Worm (Caenorhabditis elegans) whole organism, L2 larva: ENCODE results near the gene C50F4.1.
A peak's percentile ranks its signal among the peaks of the same experiment; 100 is the strongest.

Experiments used
- C34F6.9 ChIP-seq: fragments of 150-350 bp; optimal IDR thresholded peaks from 2 replicates; lab custom pipeline; 2014; ENCODE audit warnings: missing biosample characterization, missing genetic modification characterization
- F13H6.1 ChIP-seq: sonication (generic microtip); optimal IDR thresholded peaks from 2 replicates; lab custom pipeline; 2016; ENCODE audit warnings: missing genetic modification characterization, missing compliant biosample characterization
- R02D3.7 ChIP-seq: fragments of 150-350 bp; optimal IDR thresholded peaks from 2 replicates; lab custom pipeline; 2014; ENCODE audit warnings: missing biosample characterization, missing genetic modification characterization
- Y55F3AM.14 ChIP-seq: fragments of 200-800 bp; sonication (Bioruptor generic); optimal IDR thresholded peaks from 2 replicates; lab custom pipeline; 2018; ENCODE audit warnings: mild to moderate bottlenecking, missing genetic modification characterization, missing compliant biosample characterization
- ZK546.5 ChIP-seq: sonication (generic microtip); optimal IDR thresholded peaks from 2 replicates; lab custom pipeline; 2017; ENCODE audit warnings: missing biosample characterization, missing genetic modification characterization
- alr-1 ChIP-seq: fragments of 150-350 bp; optimal IDR thresholded peaks from 2 replicates; lab custom pipeline; 2014; ENCODE audit warnings: missing biosample characterization, missing genetic modification characterization
- aly-2 ChIP-seq: fragments of 150-350 bp; optimal IDR thresholded peaks from 2 replicates; lab custom pipeline; 2014; ENCODE audit warnings: missing biosample characterization, missing genetic modification characterization
- ama-1 ChIP-seq: fragments of 150-350 bp; optimal IDR thresholded peaks from 2 replicates; lab custom pipeline; 2018; ENCODE audit warnings: inconsistent platforms
- blmp-1 ChIP-seq: sonication (generic microtip); optimal IDR thresholded peaks from 2 replicates; lab custom pipeline; 2017; ENCODE audit warnings: missing genetic modification characterization, mild to moderate bottlenecking, missing compliant biosample characterization, antibody characterized with exemption, moderate library complexity; ENCODE audit not compliant: insufficient read depth
- ceh-16 ChIP-seq: fragments of 150-350 bp; optimal IDR thresholded peaks from 2 replicates; lab custom pipeline; 2014; ENCODE audit warnings: missing biosample characterization, missing genetic modification characterization
- ceh-82 ChIP-seq: fragments of 150-350 bp; optimal IDR thresholded peaks from 2 replicates; lab custom pipeline; 2014; ENCODE audit warnings: missing biosample characterization, missing genetic modification characterization
- crh-2 ChIP-seq: sonication (generic microtip); optimal IDR thresholded peaks from 2 replicates; lab custom pipeline; 2017; ENCODE audit warnings: missing biosample characterization, missing genetic modification characterization
- dmd-4 ChIP-seq: sonication (generic microtip); optimal IDR thresholded peaks from 2 replicates; lab custom pipeline; 2017; ENCODE audit warnings: missing biosample characterization, missing genetic modification characterization
- egl-27 ChIP-seq: sonication (generic microtip); optimal IDR thresholded peaks from 3 replicates; lab custom pipeline; 2017; ENCODE audit warnings: missing biosample characterization, missing genetic modification reagents, missing genetic modification characterization
- elt-1 ChIP-seq: fragments of 150-350 bp; optimal IDR thresholded peaks from 2 replicates; lab custom pipeline; 2014; ENCODE audit warnings: missing biosample characterization, missing genetic modification characterization
- elt-3 ChIP-seq: sonication (generic microtip); optimal IDR thresholded peaks from 2 replicates; lab custom pipeline; 2017; ENCODE audit warnings: missing biosample characterization, missing genetic modification characterization
- fos-1 ChIP-seq: fragments of 150-350 bp; optimal IDR thresholded peaks from 2 replicates; lab custom pipeline; 2014; ENCODE audit warnings: missing biosample characterization, missing genetic modification characterization
- gmeb-1 ChIP-seq: fragments of 150-350 bp; optimal IDR thresholded peaks from 2 replicates; lab custom pipeline; 2014; ENCODE audit warnings: missing biosample characterization, missing genetic modification characterization
- lin-11 ChIP-seq: fragments of 150-350 bp; sonication (generic microtip); optimal IDR thresholded peaks from 2 replicates; lab custom pipeline; 2014; ENCODE audit warnings: missing biosample characterization, missing genetic modification characterization, inconsistent platforms, mixed read lengths
- lin-13 ChIP-seq: fragments of 150-350 bp; optimal IDR thresholded peaks from 2 replicates; lab custom pipeline; 2014; ENCODE audit warnings: missing biosample characterization, missing genetic modification reagents, missing genetic modification characterization
- lin-39 ChIP-seq: fragments of 150-350 bp; optimal IDR thresholded peaks from 2 replicates; lab custom pipeline; 2014; ENCODE audit warnings: missing biosample characterization, missing genetic modification reagents, missing genetic modification characterization
- lsy-2 ChIP-seq, 2 experiments: fragments of 150-350 bp in 1 of 2; sonication (generic microtip) in 1 of 2; optimal IDR thresholded peaks; 2 replicates each; lab custom pipeline; 2014 to 2017; ENCODE audit warnings: missing biosample characterization in 2 of 2, missing genetic modification characterization in 2 of 2
- mab-5 ChIP-seq: fragments of 150-350 bp; optimal IDR thresholded peaks from 2 replicates; lab custom pipeline; 2014; ENCODE audit warnings: missing biosample characterization, missing genetic modification characterization
- mbf-1 ChIP-seq: sonication (generic microtip); optimal IDR thresholded peaks from 2 replicates; lab custom pipeline; 2017; ENCODE audit warnings: missing biosample characterization, missing genetic modification characterization
- mdl-1 ChIP-seq, 2 experiments: fragments of 150-350 bp in 1 of 2; sonication (generic microtip) in 1 of 2; optimal IDR thresholded peaks; 2 replicates each; lab custom pipeline; 2017; ENCODE audit warnings: missing biosample characterization in 2 of 2, missing genetic modification characterization in 2 of 2
- nhr-10 ChIP-seq: sonication (generic microtip); optimal IDR thresholded peaks from 2 replicates; lab custom pipeline; 2017; ENCODE audit warnings: missing biosample characterization, missing genetic modification characterization
- nhr-11 ChIP-seq: fragments of 150-350 bp; optimal IDR thresholded peaks from 2 replicates; lab custom pipeline; 2014; ENCODE audit warnings: missing biosample characterization, missing genetic modification characterization
- nhr-12 ChIP-seq: fragments of 150-350 bp; optimal IDR thresholded peaks from 2 replicates; lab custom pipeline; 2014; ENCODE audit warnings: missing biosample characterization, missing genetic modification characterization
- nhr-129 ChIP-seq: fragments of 150-350 bp; optimal IDR thresholded peaks from 2 replicates; lab custom pipeline; 2014; ENCODE audit warnings: missing biosample characterization, missing genetic modification characterization
- nhr-21 ChIP-seq: fragments of 150-350 bp; optimal IDR thresholded peaks from 2 replicates; lab custom pipeline; 2014; ENCODE audit warnings: missing biosample characterization, missing genetic modification characterization
- nhr-23 ChIP-seq: fragments of 150-350 bp; optimal IDR thresholded peaks from 2 replicates; lab custom pipeline; 2014; ENCODE audit warnings: missing biosample characterization, missing genetic modification reagents, missing genetic modification characterization
- nhr-237 ChIP-seq: fragments of 150-350 bp; optimal IDR thresholded peaks from 2 replicates; lab custom pipeline; 2014; ENCODE audit warnings: missing biosample characterization, missing genetic modification characterization
- nhr-25 ChIP-seq: fragments of 150-350 bp; sonication (generic microtip); optimal IDR thresholded peaks from 3 replicates; lab custom pipeline; 2014; ENCODE audit warnings: missing biosample characterization, missing genetic modification characterization
- nhr-6 ChIP-seq: fragments of 150-350 bp; optimal IDR thresholded peaks from 2 replicates; lab custom pipeline; 2014; ENCODE audit warnings: missing biosample characterization, missing genetic modification characterization
- nhr-77 ChIP-seq: fragments of 150-350 bp; optimal IDR thresholded peaks from 2 replicates; lab custom pipeline; 2014; ENCODE audit warnings: missing biosample characterization, missing genetic modification characterization
- peb-1 ChIP-seq: fragments of 150-350 bp; optimal IDR thresholded peaks from 2 replicates; lab custom pipeline; 2014; ENCODE audit warnings: missing biosample characterization, missing genetic modification characterization
- sem-4 ChIP-seq: fragments of 150-350 bp; optimal IDR thresholded peaks from 2 replicates; lab custom pipeline; 2014; ENCODE audit warnings: missing biosample characterization, missing genetic modification reagents, missing genetic modification characterization
- skn-1 ChIP-seq: sonication (generic microtip); optimal IDR thresholded peaks from 2 replicates; lab custom pipeline; 2017; ENCODE audit warnings: missing biosample characterization, missing genetic modification characterization
- sma-3 ChIP-seq: sonication (generic microtip); optimal IDR thresholded peaks from 2 replicates; lab custom pipeline; 2016; ENCODE audit warnings: missing genetic modification reagents, missing genetic modification characterization, missing compliant biosample characterization
- sma-9 ChIP-seq, 2 experiments: fragments of 150-350 bp in 1 of 2; sonication (generic microtip) in 1 of 2; optimal IDR thresholded peaks; 2 replicates each; lab custom pipeline; 2014 to 2016; ENCODE audit warnings: missing genetic modification characterization in 2 of 2, mild to moderate bottlenecking in 1 of 2, missing biosample characterization in 1 of 2, missing compliant biosample characterization in 1 of 2, missing genetic modification reagents in 1 of 2, moderate library complexity in 1 of 2
- snpc-4 ChIP-seq: fragments of 150-350 bp; optimal IDR thresholded peaks from 2 replicates; lab custom pipeline; 2014; ENCODE audit warnings: missing biosample characterization, missing genetic modification characterization
- unc-39 ChIP-seq: fragments of 150-350 bp; optimal IDR thresholded peaks from 2 replicates; lab custom pipeline; 2014; ENCODE audit warnings: missing biosample characterization, missing genetic modification characterization
- unc-55 ChIP-seq: fragments of 150-350 bp; sonication (generic microtip); optimal IDR thresholded peaks from 3 replicates; lab custom pipeline; 2014; ENCODE audit warnings: missing biosample characterization, missing genetic modification reagents, missing genetic modification characterization
- unc-62 ChIP-seq: fragments of 150-350 bp; optimal IDR thresholded peaks from 2 replicates; lab custom pipeline; 2014; ENCODE audit warnings: missing biosample characterization, missing genetic modification reagents, missing genetic modification characterization
- zag-1 ChIP-seq: fragments of 150-350 bp; optimal IDR thresholded peaks from 2 replicates; lab custom pipeline; 2014; ENCODE audit warnings: missing biosample characterization, missing genetic modification characterization
- ztf-1 ChIP-seq: fragments of 200-800 bp; sonication (Bioruptor generic); conservative IDR thresholded peaks from 2 replicates; pipeline ENCODE4 v1.3.6; 2022; ENCODE audit warnings: missing genetic modification characterization, missing compliant biosample characterization
- ztf-11 ChIP-seq: sonication (generic microtip); optimal IDR thresholded peaks from 2 replicates; lab custom pipeline; 2017; ENCODE audit warnings: missing biosample characterization, missing genetic modification characterization
- ztf-4 ChIP-seq: fragments of 150-350 bp; optimal IDR thresholded peaks from 2 replicates; lab custom pipeline; 2014; ENCODE audit warnings: missing biosample characterization, missing genetic modification characterization

The C50F4.1 gene

DNA sequence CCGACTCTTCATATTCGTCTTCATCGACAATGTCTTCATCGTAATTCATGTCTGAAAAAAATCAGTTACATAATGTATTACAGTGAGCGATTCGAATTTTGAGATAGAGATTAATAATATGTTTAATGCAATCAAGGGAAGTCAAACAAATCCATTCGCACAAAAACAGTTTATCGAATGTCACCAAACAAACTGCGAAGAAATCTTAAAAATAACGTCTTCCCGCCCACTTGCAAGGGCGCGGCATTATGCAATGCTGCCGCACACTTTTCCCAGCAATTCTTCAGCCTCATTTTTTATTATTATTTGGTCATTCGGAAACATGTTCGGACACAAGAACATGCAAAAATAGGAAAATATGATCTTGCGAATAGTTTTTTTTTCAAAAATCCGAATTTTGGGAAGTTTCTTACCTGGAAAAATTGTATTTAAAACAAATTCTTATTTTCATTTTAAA is 17.6 kb downstream of the C50F4.1 start, which contains the start of gene mdf-1 (continued):
- TF ChIP-seq snpc-4 (tag; lab: Kevin White, UChicago) (peak; percentile 37), ztf-11 (tag; lab: Kevin White, UChicago) (no peak), lin-13 (peak; percentile 87), nhr-25 (peak; percentile 53), aly-2 (tag; lab: Kevin White, UChicago) (no peak), R02D3.7 (tag; lab: Kevin White, UChicago) (no peak), fos-1 (tag; lab: Kevin White, UChicago) (peak; percentile 44), sem-4 (tag; lab: Kevin White, UChicago) (peak; percentile 70), nhr-11 (no peak), elt-3 (tag; lab: Kevin White, UChicago) (no peak), C34F6.9 (peak; percentile 82), F13H6.1 (tag; lab: Kevin White, UChicago) (peak; percentile 59), skn-1 (tag; lab: Kevin White, UChicago) (no peak), peb-1 (no peak), nhr-129 (peak; percentile 83)

DNA sequence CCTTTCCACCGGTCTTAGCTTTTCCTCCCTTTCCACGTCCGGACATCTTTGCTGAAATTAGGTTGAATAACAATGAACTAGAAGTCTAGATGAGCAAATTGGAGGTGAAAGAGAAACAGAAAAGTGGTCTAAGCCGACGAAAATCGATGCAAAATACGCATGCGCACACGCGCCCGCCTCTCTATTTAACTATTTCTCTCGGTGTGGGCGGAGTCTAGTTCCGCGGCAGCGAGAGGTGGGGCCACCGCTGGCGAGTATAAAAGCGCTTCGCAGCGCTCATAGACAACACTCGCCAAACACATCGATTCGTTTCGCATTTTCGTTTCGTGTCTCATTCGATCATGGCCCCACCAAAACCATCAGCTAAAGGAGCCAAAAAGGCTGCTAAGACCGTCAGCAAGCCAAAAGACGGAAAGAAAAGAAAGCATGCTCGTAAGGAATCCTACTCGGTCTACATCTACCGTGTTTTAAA is 18.7 kb downstream of the C50F4.1 start, which contains the start of the genes his-35 and his-41:
TSS of gene his-35 (minus strand) at position 51 of the 472 bp plus-strand sequence.
TSS of gene his-41 (plus strand) at position 299 of the 472 bp plus-strand sequence.
- TF ChIP-seq nhr-21, result peak; percentile 11
- no peak for TF ChIP-seq nhr-77 (tag; lab: Kevin White, UChicago)
- TF ChIP-seq lin-39 (tag; lab: Kevin White, UChicago), result no peak
- no peak for TF ChIP-seq elt-3 (tag; lab: Kevin White, UChicago)
- TF ChIP-seq mbf-1 (tag; lab: Kevin White, UChicago), result no peak
- TF ChIP-seq ztf-11 (tag; lab: Kevin White, UChicago), result no peak
- no peak for TF ChIP-seq ceh-16 (tag; lab: Kevin White, UChicago)
- TF ChIP-seq mdl-1 (tag; optimal IDR thresholded peaks at IDR 0.05; lab: Kevin White, UChicago), result peak in 1 of 2 experiments; percentile 31
- TF ChIP-seq nhr-10 (tag; lab: Kevin White, UChicago), result no peak
- no peak for TF ChIP-seq snpc-4 (tag; lab: Kevin White, UChicago)
- no peak for TF ChIP-seq nhr-129
- no peak for TF ChIP-seq nhr-12 (tag; lab: Kevin White, UChicago)
- TF ChIP-seq R02D3.7 (tag; lab: Kevin White, UChicago), result no peak
- TF ChIP-seq aly-2 (tag; lab: Kevin White, UChicago), result no peak
- TF ChIP-seq skn-1 (tag; lab: Kevin White, UChicago), result no peak
- TF ChIP-seq unc-55 (GFP tag; lab: Kevin White, UChicago), result peak; percentile 15
- no peak for TF ChIP-seq unc-39 (tag; lab: Kevin White, UChicago)
- TF ChIP-seq blmp-1 (tag; lab: Kevin White, UChicago), result no peak
- TF ChIP-seq lin-11, result peak; percentile 35
- TF ChIP-seq nhr-237 (tag; lab: Kevin White, UChicago), result no peak
- no peak for TF ChIP-seq egl-27 (tag; lab: Kevin White, UChicago)
- no peak for TF ChIP-seq Y55F3AM.14 (GFP tag; lab: Kevin White, UChicago)
- TF ChIP-seq lsy-2 (tag; optimal IDR thresholded peaks at IDR 0.05; lab: Kevin White, UChicago), result peak; percentile 38 to 51
- TF ChIP-seq alr-1 (tag; lab: Kevin White, UChicago), result no peak
- TF ChIP-seq dmd-4 (tag; lab: Kevin White, UChicago), result no peak
- TF ChIP-seq nhr-25, result no peak
- TF ChIP-seq ama-1 (lab: Kevin White, UChicago), result peak; percentile 77
- no peak for TF ChIP-seq nhr-6
- peak; percentile 51 for TF ChIP-seq crh-2 (tag; lab: Kevin White, UChicago)
- TF ChIP-seq sma-3 (GFP tag; lab: Kevin White, UChicago), result peak; percentile 50
- no peak for TF ChIP-seq ceh-82 (tag; lab: Kevin White, UChicago)
- no peak for TF ChIP-seq ZK546.5 (tag; lab: Kevin White, UChicago)
- TF ChIP-seq ztf-4 (tag; lab: Kevin White, UChicago), result no peak
- TF ChIP-seq nhr-11, result no peak
- no peak for TF ChIP-seq ztf-1 (GFP tag; lab: Robert Waterston, UW)
- TF ChIP-seq F13H6.1 (tag; lab: Kevin White, UChicago), result peak; percentile 62
- TF ChIP-seq peb-1, result no peak
- TF ChIP-seq elt-1 (tag; lab: Kevin White, UChicago), result no peak
- peak; percentile 74 for TF ChIP-seq C34F6.9
- no peak for TF ChIP-seq zag-1 (tag; lab: Kevin White, UChicago)
- peak; percentile 53 for TF ChIP-seq gmeb-1 (tag; lab: Kevin White, UChicago)
- TF ChIP-seq nhr-23, result no peak
- TF ChIP-seq mab-5 (tag; lab: Kevin White, UChicago), result no peak
- peak; percentile 15 for TF ChIP-seq lin-13
- peak; percentile 37 for TF ChIP-seq sma-9 (GFP tag; optimal IDR thresholded peaks at IDR 0.05; lab: Kevin White, UChicago)
- no peak for TF ChIP-seq sma-9 (tag; optimal IDR thresholded peaks at IDR 0.05; lab: Kevin White, UChicago)
- TF ChIP-seq sem-4 (tag; lab: Kevin White, UChicago), result no peak
- peak; percentile 48 for TF ChIP-seq fos-1 (tag; lab: Kevin White, UChicago)
- TF ChIP-seq unc-62, result no peak
